Worm (Caenorhabditis elegans): ENCODE measurements around the gene Y113G7A.16.

The Y113G7A.16 gene

DNA sequence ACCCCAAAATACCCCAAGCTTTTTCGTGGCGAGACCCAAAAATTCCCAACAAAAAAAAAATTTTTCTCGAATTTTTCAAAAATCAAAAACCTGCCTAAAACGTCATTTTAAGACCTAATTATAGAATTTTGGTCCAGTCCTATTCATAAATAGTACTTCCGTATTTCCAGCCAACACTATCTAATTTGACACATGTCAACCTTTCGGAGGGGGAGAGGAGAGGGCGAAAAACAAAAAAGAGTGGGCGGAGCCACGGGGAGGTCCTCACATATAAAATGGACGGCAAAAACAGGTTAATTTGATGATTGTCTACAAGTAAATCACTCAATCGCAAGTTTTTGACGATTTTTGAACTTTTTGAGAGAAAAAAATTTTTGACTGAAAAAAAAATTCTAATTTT, at the start of gene Y113G7A.16:
Gene Y113G7A.16, plus strand, starts transcription at position 301 of the 400 bp plus-strand sequence.
- no peak for TF ChIP-seq mep-1 (tag; optimal IDR thresholded peaks at IDR 0.05)
- no peak for TF ChIP-seq lin-13 (tag; optimal IDR thresholded peaks at IDR 0.05)
- TF ChIP-seq unc-120 (tag; optimal IDR thresholded peaks at IDR 0.05; ENCODE audit: poor library complexity, severe bottlenecking) = no peak
- no peak for TF ChIP-seq blmp-1 (tag; optimal IDR thresholded peaks at IDR 0.05)
- no peak for TF ChIP-seq nhr-237 (tag; optimal IDR thresholded peaks at IDR 0.05)
- TF ChIP-seq elt-1 (tag; optimal IDR thresholded peaks at IDR 0.05; ENCODE audit: borderline replicate concordance, insufficient read depth) = no peak
- no peak for TF ChIP-seq mls-2 (tag; optimal IDR thresholded peaks at IDR 0.05)
- no peak for TF ChIP-seq flh-1 (GFP tag; optimal IDR thresholded peaks at IDR 0.05)
- TF ChIP-seq nhr-76 (tag; optimal IDR thresholded peaks at IDR 0.05) = no peak
- no peak for TF ChIP-seq ham-2 (GFP tag; optimal IDR thresholded peaks at IDR 0.05)
- TF ChIP-seq lin-32 (GFP tag; optimal IDR thresholded peaks at IDR 0.05) = no peak
- no peak for TF ChIP-seq sem-2 (GFP tag; optimal IDR thresholded peaks at IDR 0.05)
- TF ChIP-seq snpc-4 (tag; optimal IDR thresholded peaks at IDR 0.05) = no peak
- TF ChIP-seq mab-5 (tag; optimal IDR thresholded peaks at IDR 0.05) = no peak
- TF ChIP-seq bed-3 (GFP tag; optimal IDR thresholded peaks at IDR 0.05) = no peak
- TF ChIP-seq ztf-11 (tag; optimal IDR thresholded peaks at IDR 0.05) = no peak
- TF ChIP-seq hlh-1 (tag; optimal IDR thresholded peaks at IDR 0.05) = no peak
- no peak for TF ChIP-seq pha-4 (tag; optimal IDR thresholded peaks at IDR 0.05)
- no peak for TF ChIP-seq lsy-2 (tag; optimal IDR thresholded peaks at IDR 0.05)
- TF ChIP-seq cnd-1 (tag; optimal IDR thresholded peaks at IDR 0.05) = no peak

DNA sequence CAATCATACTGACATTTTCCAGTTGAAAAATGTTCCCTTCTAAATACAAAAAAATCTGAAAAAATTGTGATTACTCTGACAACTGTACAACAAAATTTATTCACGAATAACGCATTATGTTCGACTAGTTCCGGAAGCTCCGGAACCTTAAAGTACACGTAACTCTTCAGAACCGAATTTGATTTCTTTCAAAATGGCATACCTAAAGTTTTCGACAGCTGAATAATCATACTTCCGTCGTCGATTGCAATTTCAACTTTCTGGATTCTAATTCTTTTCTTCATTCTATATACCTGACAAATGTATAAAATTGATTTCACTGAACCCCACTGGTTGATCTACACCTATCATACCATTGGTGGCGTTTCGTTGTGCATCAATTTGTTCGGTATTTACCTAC, 49.7 kb upstream of the Y113G7A.16 start, which contains the start of gene sri-67:
Gene sri-67, plus strand, starts transcription at position 301 of the 400 bp plus-strand sequence.
- TF ChIP-seq nhr-76 (tag; optimal IDR thresholded peaks at IDR 0.05) (no peak), unc-62 (GFP tag; optimal IDR thresholded peaks at IDR 0.05) (no peak), zip-8 (tag; optimal IDR thresholded peaks at IDR 0.05) (no peak), nhr-2 (tag; optimal IDR thresholded peaks at IDR 0.05) (no peak), tbx-8 (GFP tag; optimal IDR thresholded peaks at IDR 0.05) (no peak), lin-32 (GFP tag; optimal IDR thresholded peaks at IDR 0.05) (no peak), ceh-39 (tag; optimal IDR thresholded peaks at IDR 0.05) (no peak), blmp-1 (tag; optimal IDR thresholded peaks at IDR 0.05) (no peak), pha-4 (tag; optimal IDR thresholded peaks at IDR 0.05) (no peak), nhr-28 (tag; optimal IDR thresholded peaks at IDR 0.05) (no peak), ces-1 (GFP tag; optimal IDR thresholded peaks at IDR 0.05) (no peak)

DNA sequence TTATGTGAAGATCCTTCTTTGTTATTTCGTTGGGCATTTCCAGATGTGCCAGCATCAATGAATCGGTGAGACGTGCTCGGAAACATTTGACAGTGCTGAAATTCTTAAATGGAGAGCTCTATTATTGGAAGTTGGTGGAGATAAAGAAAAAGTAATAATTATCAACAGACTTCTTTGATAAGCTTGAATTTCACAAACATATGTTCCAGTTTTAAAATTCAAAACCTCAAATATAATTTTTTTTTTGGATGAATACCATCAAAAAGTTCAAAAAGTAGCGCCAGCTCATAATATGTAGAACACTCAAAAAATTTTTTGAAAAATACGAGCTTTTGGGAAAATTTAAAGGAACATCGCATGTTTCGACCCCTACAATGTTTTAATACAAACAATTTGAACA, 43.3 kb upstream of the Y113G7A.16 start, which contains the start of gene Y60A3A.25:
Gene Y60A3A.25, minus strand, starts transcription at position 101 of the 400 bp plus-strand sequence.
- TF ChIP-seq nhr-237 (tag; optimal IDR thresholded peaks at IDR 0.05) (no peak), sptf-1 (tag; optimal IDR thresholded peaks at IDR 0.05) (no peak), unc-62 (GFP tag; optimal IDR thresholded peaks at IDR 0.05) (no peak), ceh-43 (GFP tag; optimal IDR thresholded peaks at IDR 0.05) (no peak), unc-120 (tag; optimal IDR thresholded peaks at IDR 0.05; ENCODE audit: poor library complexity, severe bottlenecking) (no peak), nhr-28 (tag; optimal IDR thresholded peaks at IDR 0.05) (no peak), drap-1 (GFP tag; optimal IDR thresholded peaks at IDR 0.05) (no peak), nhr-12 (tag; optimal IDR thresholded peaks at IDR 0.05) (no peak), nhr-2 (tag; optimal IDR thresholded peaks at IDR 0.05) (no peak), sem-2 (GFP tag; optimal IDR thresholded peaks at IDR 0.05) (no peak), tbx-8 (GFP tag; optimal IDR thresholded peaks at IDR 0.05) (no peak), blmp-1 (tag; optimal IDR thresholded peaks at IDR 0.05) (no peak), pha-4 (tag; optimal IDR thresholded peaks at IDR 0.05) (no peak), ceh-83 (GFP tag; optimal IDR thresholded peaks at IDR 0.05) (no peak), lsy-2 (tag; optimal IDR thresholded peaks at IDR 0.05) (no peak), bed-3 (GFP tag; optimal IDR thresholded peaks at IDR 0.05) (no peak), M03D4.4 (tag; optimal IDR thresholded peaks at IDR 0.05) (no peak), ces-1 (GFP tag; optimal IDR thresholded peaks at IDR 0.05) (no peak), flh-1 (GFP tag; optimal IDR thresholded peaks at IDR 0.05) (no peak), mls-2 (tag; optimal IDR thresholded peaks at IDR 0.05) (no peak)

DNA sequence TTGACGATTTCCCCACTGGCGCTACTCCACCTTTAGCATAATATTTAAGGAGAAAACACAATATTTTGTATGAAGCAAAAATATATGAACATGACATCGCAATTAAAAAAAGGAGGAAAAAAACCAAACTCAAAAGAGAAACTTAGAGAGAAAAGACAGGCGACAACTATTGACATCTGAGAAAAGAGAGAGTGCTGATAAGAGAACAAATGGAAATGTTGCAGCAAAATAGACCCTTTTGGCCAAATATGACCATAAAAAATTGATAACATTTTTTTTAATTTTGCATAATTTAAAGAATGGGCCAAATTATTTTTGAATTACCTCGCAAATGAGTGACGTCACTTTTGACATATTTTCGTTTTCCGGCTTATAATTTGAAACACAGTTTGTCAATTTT, 42.7 kb upstream of the Y113G7A.16 start:
- no peak for TF ChIP-seq lin-32 (GFP tag; optimal IDR thresholded peaks at IDR 0.05)
- no peak for TF ChIP-seq flh-1 (GFP tag; optimal IDR thresholded peaks at IDR 0.05)
- no peak for TF ChIP-seq unc-39 (tag; optimal IDR thresholded peaks at IDR 0.05)
- TF ChIP-seq ceh-39 (tag; optimal IDR thresholded peaks at IDR 0.05) = no peak
- no peak for TF ChIP-seq M03D4.4 (tag; optimal IDR thresholded peaks at IDR 0.05)
- TF ChIP-seq drap-1 (GFP tag; optimal IDR thresholded peaks at IDR 0.05) = no peak
- TF ChIP-seq nhr-28 (tag; optimal IDR thresholded peaks at IDR 0.05) = no peak
- TF ChIP-seq nhr-2 (tag; optimal IDR thresholded peaks at IDR 0.05) = no peak
- TF ChIP-seq zip-8 (tag; optimal IDR thresholded peaks at IDR 0.05) = no peak
- TF ChIP-seq bed-3 (GFP tag; optimal IDR thresholded peaks at IDR 0.05) = no peak
- no peak for TF ChIP-seq ces-1 (GFP tag; optimal IDR thresholded peaks at IDR 0.05)
- no peak for TF ChIP-seq nhr-237 (tag; optimal IDR thresholded peaks at IDR 0.05)
